Fruit fly (Drosophila melanogaster): ENCODE data around the gene CG32816.

CG32816 gene

DNA sequence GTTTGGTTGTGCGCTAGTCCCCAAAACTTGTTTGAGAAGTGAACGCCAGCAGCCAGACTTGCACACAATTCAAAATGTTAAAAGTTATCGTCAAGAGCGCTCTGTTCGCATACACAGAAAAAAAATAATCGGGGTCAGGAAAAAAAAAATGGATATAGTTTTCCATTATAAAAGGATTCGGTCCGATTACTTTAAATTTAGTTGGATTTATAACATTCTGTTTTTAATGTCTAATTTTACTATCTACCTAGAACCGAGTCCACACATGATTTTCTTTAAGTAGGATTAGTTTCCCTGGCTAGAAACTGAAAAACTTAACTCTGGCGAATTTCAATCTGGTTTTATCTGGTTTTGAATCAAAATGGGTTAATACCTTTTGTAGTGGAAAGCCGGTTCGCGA, 125.3 kb downstream of the CG32816 start (continued):
- peak; percentile 92 for TF ChIP-seq CG8119 (GFP tag; IDR thresholded peaks at IDR 0.05)
- no peak for TF ChIP-seq Ets21C (GFP tag; optimal IDR thresholded peaks at IDR 0.05)
- no peak for TF ChIP-seq Hr38 (GFP tag; optimal IDR thresholded peaks at IDR 0.05)
- TF ChIP-seq fd59A (GFP tag; optimal IDR thresholded peaks at IDR 0.05) = peak; percentile 81
- TF ChIP-seq Sox14 (GFP tag; optimal IDR thresholded peaks at IDR 0.05) = peak; percentile 80
- TF ChIP-seq CG6163 (GFP tag; IDR thresholded peaks at IDR 0.05) = peak; percentile 91
- TF ChIP-seq dac (GFP tag; optimal IDR thresholded peaks at IDR 0.05) = peak; percentile 65
- TF ChIP-seq CG1621 (tag; optimal IDR thresholded peaks at IDR 0.05) = peak; percentile 81
- TF ChIP-seq acj6 (GFP tag; optimal IDR thresholded peaks at IDR 0.05) = peak; percentile 77
- peak; percentile 93 for TF ChIP-seq eg (GFP tag; IDR thresholded peaks at IDR 0.05)
- TF ChIP-seq CG34406 (GFP tag; optimal IDR thresholded peaks at IDR 0.05) = peak; percentile 51
- peak; percentile 95 for TF ChIP-seq CG15336 (GFP tag; IDR thresholded peaks at IDR 0.05)
- TF ChIP-seq CG32006 (GFP tag; optimal IDR thresholded peaks at IDR 0.05) = peak; percentile 92
- peak; percentile 51 for TF ChIP-seq cyc (GFP tag; optimal IDR thresholded peaks at IDR 0.05)
- TF ChIP-seq CG6854 (GFP tag; optimal IDR thresholded peaks at IDR 0.05) = no peak
- peak; percentile 83 for TF ChIP-seq pdm3 (GFP tag; optimal IDR thresholded peaks at IDR 0.05)
- TF ChIP-seq CG6276 (GFP tag; optimal IDR thresholded peaks at IDR 0.05) = peak; percentile 92
- peak; percentile 87 for TF ChIP-seq Gug (GFP tag; IDR thresholded peaks at IDR 0.05)
- TF ChIP-seq Sox15 (GFP tag; optimal IDR thresholded peaks at IDR 0.05) = peak; percentile 15
- TF ChIP-seq Eip93F (GFP tag; optimal IDR thresholded peaks at IDR 0.05) = no peak
- peak; percentile 30 for TF ChIP-seq vri (GFP tag; optimal IDR thresholded peaks at IDR 0.05)
- TF ChIP-seq Ets96B (tag; optimal IDR thresholded peaks at IDR 0.05) = peak; percentile 84
- TF ChIP-seq CG10631 (GFP tag; optimal IDR thresholded peaks at IDR 0.05) = peak; percentile 82
- TF ChIP-seq CG11762 (GFP tag; optimal IDR thresholded peaks at IDR 0.05; ENCODE audit: insufficient read depth) = peak; percentile 76
- no peak for TF ChIP-seq Blimp-1 (GFP tag; optimal IDR thresholded peaks at IDR 0.05)
- no peak for TF ChIP-seq CG11902 (GFP tag; optimal IDR thresholded peaks at IDR 0.05)

dm6 chrX:342422-343169, 127.9 kb downstream of the CG32816 start:
- TF ChIP-seq Hr4 (GFP tag; optimal IDR thresholded peaks at IDR 0.05) = peak; percentile 41
- TF ChIP-seq fd85E (GFP tag; optimal IDR thresholded peaks at IDR 0.05) = no peak
- peak; percentile 55 for TF ChIP-seq CG3919 (GFP tag; optimal IDR thresholded peaks at IDR 0.05)
- no peak for TF ChIP-seq Sox14 (GFP tag; optimal IDR thresholded peaks at IDR 0.05)
- peak; percentile 22 for TF ChIP-seq topi (GFP tag; optimal IDR thresholded peaks at IDR 0.05)
- peak; percentile 58 for TF ChIP-seq Ets96B (tag; optimal IDR thresholded peaks at IDR 0.05)
- TF ChIP-seq Gug (GFP tag; IDR thresholded peaks at IDR 0.05) = no peak
- peak; percentile 65 for TF ChIP-seq CG3032 (tag; optimal IDR thresholded peaks at IDR 0.05)
- peak; percentile 56 for TF ChIP-seq Lpt (GFP tag; optimal IDR thresholded peaks at IDR 0.05)
- TF ChIP-seq Eip78C (GFP tag) = peak; percentile 87
- TF ChIP-seq CG6276 (GFP tag; optimal IDR thresholded peaks at IDR 0.05) = peak; percentile 21
- no peak for TF ChIP-seq fd59A (GFP tag; optimal IDR thresholded peaks at IDR 0.05)
- TF ChIP-seq CG16779 (tag; optimal IDR thresholded peaks at IDR 0.05) = peak; percentile 36
- TF ChIP-seq svp (GFP tag) = peak; percentile 44
- peak; percentile 56 for TF ChIP-seq dsx (GFP tag; optimal IDR thresholded peaks at IDR 0.05; ENCODE audit: poor library complexity, severe bottlenecking)
- TF ChIP-seq net (GFP tag; optimal IDR thresholded peaks at IDR 0.05) = peak; percentile 57
- TF ChIP-seq Eip93F (GFP tag; optimal IDR thresholded peaks at IDR 0.05) = no peak
- TF ChIP-seq lz (GFP tag; optimal IDR thresholded peaks at IDR 0.05) = peak; percentile 30
- TF ChIP-seq ss (GFP tag; optimal IDR thresholded peaks at IDR 0.05) = peak in 1 of 2 experiments; percentile 68
- peak; percentile 65 for TF ChIP-seq CG15336 (GFP tag; IDR thresholded peaks at IDR 0.05)
- peak; percentile 63 for TF ChIP-seq CG6792 (GFP tag; optimal IDR thresholded peaks at IDR 0.05)
- TF ChIP-seq CG11294 (GFP tag; IDR thresholded peaks at IDR 0.05) = no peak
- peak; percentile 43 for TF ChIP-seq CG11762 (GFP tag; optimal IDR thresholded peaks at IDR 0.05; ENCODE audit: insufficient read depth)
- peak; percentile 43 for TF ChIP-seq CG6808 (GFP tag; optimal IDR thresholded peaks at IDR 0.05)
- TF ChIP-seq Blimp-1 (GFP tag; optimal IDR thresholded peaks at IDR 0.05) = peak; percentile 43
- TF ChIP-seq CG6854 (GFP tag; optimal IDR thresholded peaks at IDR 0.05) = no peak
- peak; percentile 27 for TF ChIP-seq Met (GFP tag; optimal IDR thresholded peaks at IDR 0.05)
- peak; percentile 41 for TF ChIP-seq acj6 (GFP tag; optimal IDR thresholded peaks at IDR 0.05)
- TF ChIP-seq OdsH (GFP tag; optimal IDR thresholded peaks at IDR 0.05) = peak; percentile 68
- TF ChIP-seq Sox102F (GFP tag; optimal IDR thresholded peaks at IDR 0.05) = peak; percentile 18
- TF ChIP-seq Hr38 (GFP tag; optimal IDR thresholded peaks at IDR 0.05) = no peak
- peak; percentile 36 for TF ChIP-seq CG7368 (GFP tag; optimal IDR thresholded peaks at IDR 0.05)
- peak; percentile 17 for TF ChIP-seq cyc (GFP tag; optimal IDR thresholded peaks at IDR 0.05)
- peak; percentile 46; the same call in 2 of the 3 replicates for TF ChIP-seq eg (GFP tag; IDR thresholded peaks at IDR 0.05)
- peak; percentile 14 for TF ChIP-seq CG8319 (GFP tag; optimal IDR thresholded peaks at IDR 0.05)

Measured in whole organism, prepupa.